Fruit fly (Drosophila melanogaster): Measurements from ENCODE around the gene CG43342.
A peak's percentile ranks its signal among the peaks of the same experiment; 100 is the strongest.

The CG43342 gene

dm6 chr3R:22358810-22359209, 22.3 kb upstream of the CG43342 start (continued):
- TF ChIP-seq CG12236 (GFP tag; optimal IDR thresholded peaks at IDR 0.05) (peak; percentile 66), CG6272 (GFP tag; IDR thresholded peaks at IDR 0.05) (peak; percentile 55), CG9609 (GFP tag; optimal IDR thresholded peaks at IDR 0.05) (peak; percentile 23), tup (GFP tag; optimal IDR thresholded peaks at IDR 0.05) (peak; percentile 67), ind (GFP tag; optimal IDR thresholded peaks at IDR 0.05) (peak; percentile 47), fu2 (GFP tag; optimal IDR thresholded peaks at IDR 0.05) (no peak), unpg (GFP tag; optimal IDR thresholded peaks at IDR 0.05) (peak; percentile 69), sens-2 (GFP tag; IDR thresholded peaks at IDR 0.05) (no peak), Mrtf (GFP tag; IDR thresholded peaks at IDR 0.05) (peak; percentile 61; the same call in 2 of the 3 replicates), nerfin-2 (GFP tag; IDR thresholded peaks at IDR 0.05; ENCODE audit: partially characterized antibody) (no peak), Drgx (GFP tag; IDR thresholded peaks at IDR 0.05) (peak; percentile 91), Lim3 (GFP tag; IDR thresholded peaks at IDR 0.05) (no peak), ab (GFP tag; optimal IDR thresholded peaks at IDR 0.05) (no peak), org-1 (GFP tag; optimal IDR thresholded peaks at IDR 0.05) (peak; percentile 69), trh (GFP tag; optimal IDR thresholded peaks at IDR 0.05) (peak; percentile 63), CG11723 (GFP tag; optimal IDR thresholded peaks at IDR 0.05) (peak; percentile 47), Ravus (GFP tag; IDR thresholded peaks at IDR 0.05) (no peak; the same call in 1 of the 2 replicates), CG3995 (GFP tag; optimal IDR thresholded peaks at IDR 0.05) (no peak), Hr39 (optimal IDR thresholded peaks at IDR 0.05) (no peak), vnd (GFP tag; IDR thresholded peaks at IDR 0.05; ENCODE audit: partially characterized antibody) (no peak), Oli (tag; optimal IDR thresholded peaks at IDR 0.05) (peak; percentile 71), CG9817 (tag; optimal IDR thresholded peaks at IDR 0.05) (no peak), cato (GFP tag; optimal IDR thresholded peaks at IDR 0.05; ENCODE audit: borderline replicate concordance) (peak; percentile 64), CG2202 (tag; optimal IDR thresholded peaks at IDR 0.05) (peak; percentile 82), CG10431 (GFP tag; optimal IDR thresholded peaks at IDR 0.05) (peak; percentile 46), Gsc (GFP tag; IDR thresholded peaks at IDR 0.05) (no peak), CG34224 (GFP tag; IDR thresholded peaks at IDR 0.05; ENCODE audit: partially characterized antibody) (no peak), pros (GFP tag; optimal IDR thresholded peaks at IDR 0.05) (no peak), zfh1 (GFP tag; IDR thresholded peaks at IDR 0.05) (peak; percentile 80), cas (GFP tag; IDR thresholded peaks at IDR 0.05) (no peak), Poxn (GFP tag; IDR thresholded peaks at IDR 0.05) (no peak), toy (GFP tag; IDR thresholded peaks at IDR 0.05) (no peak), Ets65A (GFP tag) (no peak), slbo (GFP tag; IDR thresholded peaks at IDR 0.05) (peak; percentile 48; the same call in 1 of the 2 replicates), crol (GFP tag; IDR thresholded peaks at IDR 0.05) (no peak), CG13287 (GFP tag; IDR thresholded peaks at IDR 0.05; ENCODE audit: partially characterized antibody) (no peak), wor (GFP tag; IDR thresholded peaks at IDR 0.05) (0 out of 2 replicates have a peak, but pooled peaks have one; percentile 16), Bdp1 (GFP tag; optimal IDR thresholded peaks at IDR 0.05) (peak; percentile 75), CG17829 (tag; optimal IDR thresholded peaks at IDR 0.05) (peak; percentile 78), CG2678 (tag; optimal IDR thresholded peaks at IDR 0.05) (peak; percentile 81), Hr3 (GFP tag; optimal IDR thresholded peaks at IDR 0.05) (peak; percentile 55), p53 (GFP tag; optimal IDR thresholded peaks at IDR 0.05) (no peak), bsh (GFP tag; optimal IDR thresholded peaks at IDR 0.05) (peak; percentile 46 to 94), Blimp-1 (GFP tag; optimal IDR thresholded peaks at IDR 0.05) (peak; percentile 88), Rx (GFP tag; IDR thresholded peaks at IDR 0.05) (peak; percentile 54; the same call in 1 of the 2 replicates), ro (GFP tag; IDR thresholded peaks at IDR 0.05) (0 out of 2 replicates have a peak, but pooled peaks have one; percentile 40), chm (GFP tag; IDR thresholded peaks at IDR 0.05) (peak; percentile 77), scrt (GFP tag; optimal IDR thresholded peaks at IDR 0.05) (peak; percentile 6), CG10147 (GFP tag; optimal IDR thresholded peaks at IDR 0.05) (peak; percentile 40), gro (GFP tag; optimal IDR thresholded peaks at IDR 0.05) (peak; percentile 20), CG17612 (GFP tag; IDR thresholded peaks at IDR 0.05) (peak; percentile 57), CG8089 (GFP tag; optimal IDR thresholded peaks at IDR 0.05) (peak; percentile 59)
